Worm (Caenorhabditis elegans): Measurements from ENCODE around the gene spsb-2.

Gene spsb-2

ce11 chrII:15220116-15220515 is 10.0 kb upstream of the spsb-2 start:
- TF ChIP-seq ztf-28 (GFP tag; IDR thresholded peaks at IDR 0.05) (no peak), zfh-2 (GFP tag; conservative IDR thresholded peaks at IDR 0.05) (peak; percentile 90), sea-2 (GFP tag; IDR thresholded peaks at IDR 0.05) (no peak), hmg-1.2 (GFP tag; IDR thresholded peaks at IDR 0.05) (no peak), bed-2 (GFP tag; IDR thresholded peaks at IDR 0.05) (no peak), tbp1 (GFP tag; optimal IDR thresholded peaks at IDR 0.05) (no peak), egrh-3 (GFP tag; IDR thresholded peaks at IDR 0.05) (peak; percentile 53; the same call in 1 of the 2 replicates), D2030.7 (GFP tag; IDR thresholded peaks at IDR 0.05) (no peak)

ce11 chrII:15226186-15226585 is 4.0 kb upstream of the spsb-2 start:
- TF ChIP-seq Y79H2A.3 (GFP tag; conservative IDR thresholded peaks at IDR 0.05) (no peak), ekl-4 (GFP tag; IDR thresholded peaks at IDR 0.05) (0 out of 2 replicates have a peak, but pooled peaks have one; percentile 30), ama-1 (optimal IDR thresholded peaks at IDR 0.05) (no peak), ama-1 (GFP tag; optimal IDR thresholded peaks at IDR 0.05) (no peak), dox-1 (GFP tag; IDR thresholded peaks at IDR 0.05) (0 out of 2 replicates have a peak, but pooled peaks have one; percentile 9), egl-18 (GFP tag; IDR thresholded peaks at IDR 0.05) (no peak), dpff-1 (tag; optimal IDR thresholded peaks at IDR 0.05) (no peak), mcd-1 (GFP tag; IDR thresholded peaks at IDR 0.05) (no peak), ceh-79 (tag; optimal IDR thresholded peaks at IDR 0.05) (peak; percentile 1), egrh-3 (GFP tag; IDR thresholded peaks at IDR 0.05) (peak; percentile 66; the same call in 1 of the 2 replicates), hmg-1.2 (GFP tag; IDR thresholded peaks at IDR 0.05) (0 out of 2 replicates have a peak, but pooled peaks have one; percentile 15), F52B5.7 (tag; optimal IDR thresholded peaks at IDR 0.05) (peak; percentile 5), ceh-100 (GFP tag; IDR thresholded peaks at IDR 0.05) (no peak), C06A6.2 (GFP tag; conservative IDR thresholded peaks at IDR 0.05) (0 out of 2 replicates have a peak, but pooled peaks have one; percentile 12), zfh-2 (GFP tag; conservative IDR thresholded peaks at IDR 0.05) (peak; percentile 88)

DNA sequence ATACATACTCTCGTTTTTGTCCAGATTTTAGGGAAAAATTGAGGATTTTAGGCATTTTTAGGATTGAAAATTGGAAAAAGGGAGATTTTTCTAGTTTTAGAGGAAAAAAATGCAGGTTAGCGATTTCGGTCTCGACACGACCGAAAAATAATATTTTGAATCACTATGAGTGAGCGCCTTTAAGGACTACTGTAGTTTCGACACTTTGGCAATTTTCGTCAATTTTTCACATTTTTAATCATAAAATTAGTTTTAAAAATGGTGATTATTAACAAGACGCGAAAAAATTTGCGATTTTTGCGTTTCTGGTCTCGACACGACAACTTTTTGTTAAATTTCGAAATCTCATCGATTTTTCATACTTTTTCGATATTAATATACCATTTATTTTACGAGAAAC is 3.3 kb upstream of the spsb-2 start:
- no peak for TF ChIP-seq gei-17 (GFP tag; optimal IDR thresholded peaks at IDR 0.05)
- no peak for TF ChIP-seq ztf-22 (GFP tag; optimal IDR thresholded peaks at IDR 0.05)
- TF ChIP-seq aptf-2 (GFP tag; conservative IDR thresholded peaks at IDR 0.05), result no peak
- TF ChIP-seq madf-10 (tag; optimal IDR thresholded peaks at IDR 0.05), result no peak
- no peak for TF ChIP-seq ceh-58 (GFP tag; IDR thresholded peaks at IDR 0.05)
- no peak for TF ChIP-seq tbx-9 (tag; optimal IDR thresholded peaks at IDR 0.05; ENCODE audit: borderline replicate concordance)
- no peak for TF ChIP-seq madf-6 (GFP tag; IDR thresholded peaks at IDR 0.05)
- TF ChIP-seq attf-3 (GFP tag; conservative IDR thresholded peaks at IDR 0.05), result no peak
- TF ChIP-seq hlh-12 (tag; optimal IDR thresholded peaks at IDR 0.05), result no peak
- no peak for TF ChIP-seq mxl-1 (tag; optimal IDR thresholded peaks at IDR 0.05)
- no peak for TF ChIP-seq ceh-100 (GFP tag; IDR thresholded peaks at IDR 0.05)
- no peak for TF ChIP-seq nhr-179 (tag; optimal IDR thresholded peaks at IDR 0.05)
- no peak for TF ChIP-seq somi-1 (GFP tag; optimal IDR thresholded peaks at IDR 0.05)
- no peak for TF ChIP-seq Y56A3A.18 (GFP tag; IDR thresholded peaks at IDR 0.05)
- no peak for TF ChIP-seq egl-44 (GFP tag; IDR thresholded peaks at IDR 0.05)
- no peak for TF ChIP-seq repo-1 (tag; optimal IDR thresholded peaks at IDR 0.05)
- TF ChIP-seq bed-2 (GFP tag; IDR thresholded peaks at IDR 0.05), result no peak
- no peak for TF ChIP-seq ekl-4 (GFP tag; IDR thresholded peaks at IDR 0.05)
- no peak for TF ChIP-seq F57C9.4 (tag; optimal IDR thresholded peaks at IDR 0.05)

- TF ChIP-seq Y79H2A.3 (GFP tag; conservative IDR thresholded peaks at IDR 0.05), result no peak
- no peak for TF ChIP-seq T26A5.8 (tag; optimal IDR thresholded peaks at IDR 0.05)
- 0 out of 2 replicates have a peak, but pooled peaks have one; percentile 22 for TF ChIP-seq zfh-2 (GFP tag; conservative IDR thresholded peaks at IDR 0.05)
- TF ChIP-seq ama-1 (optimal IDR thresholded peaks at IDR 0.05), result no peak
- no peak for TF ChIP-seq ama-1 (GFP tag; optimal IDR thresholded peaks at IDR 0.05)
Measured at ce11 chrII:15228005-15228404, 2.1 kb upstream of the spsb-2 start.
